Fruit fly (Drosophila melanogaster) whole organism, embryonic: ENCODE results near the gene CG4278.

Experiments used
- Ada2b ChIP-seq: fragments of 200-800 bp; sonication (Bioruptor generic); IDR thresholded peaks from 2 replicates; pipeline ENCODE4 v1.3.6; 2022; ENCODE audit warnings: missing biosample characterization, missing genetic modification characterization
- Atf6 ChIP-seq: fragments of 200-800 bp; sonication (Bioruptor generic); IDR thresholded peaks from 2 replicates; pipeline ENCODE4 v1.3.6; 2022; ENCODE audit warnings: missing biosample characterization, missing genetic modification characterization
- Awh ChIP-seq: fragments of 200-800 bp; sonication (Bioruptor generic); IDR thresholded peaks from 2 replicates; pipeline ENCODE4, ENCODE4 v1.3.6; 2022; ENCODE audit warnings: missing biosample characterization, missing genetic modification characterization
- CG12299 ChIP-seq: fragments of 200-800 bp; sonication (Bioruptor generic); optimal IDR thresholded peaks from 2 replicates; lab custom pipeline; 2018; ENCODE audit warnings: missing biosample characterization, mild to moderate bottlenecking, missing genetic modification characterization
- CG13894 ChIP-seq: fragments of 200-800 bp; sonication (Bioruptor generic); optimal IDR thresholded peaks from 3 replicates; lab custom pipeline; 2018; ENCODE audit warnings: missing biosample characterization, mild to moderate bottlenecking, missing genetic modification characterization, moderate library complexity
- CG15011 ChIP-seq: fragments of 200-800 bp; sonication (Bioruptor generic); optimal IDR thresholded peaks from 3 replicates; lab custom pipeline; 2018; ENCODE audit warnings: missing biosample characterization, mild to moderate bottlenecking, missing genetic modification characterization
- CG15696 ChIP-seq: fragments of 200-800 bp; sonication (Bioruptor generic); optimal IDR thresholded peaks from 2 replicates; lab custom pipeline; 2019; ENCODE audit warnings: missing biosample characterization, mild to moderate bottlenecking, missing genetic modification characterization, moderate library complexity
- CG1647 ChIP-seq: fragments of 200-800 bp; sonication (Bioruptor generic); optimal IDR thresholded peaks from 3 replicates; lab custom pipeline; 2016; ENCODE audit warnings: missing biosample characterization, missing genetic modification characterization
- CG18599 ChIP-seq: fragments of 200-800 bp; sonication (Bioruptor generic); optimal IDR thresholded peaks from 3 replicates; lab custom pipeline; 2017; ENCODE audit warnings: missing biosample characterization, missing genetic modification characterization, mild to moderate bottlenecking, moderate library complexity, missing genetic modification reagents
- CG32767 ChIP-seq: fragments of 200-800 bp; sonication (Bioruptor generic); IDR thresholded peaks from 2 replicates; pipeline ENCODE4 v1.3.6; 2022; ENCODE audit warnings: missing biosample characterization, missing genetic modification characterization
- CG3281 ChIP-seq: fragments of 200-800 bp; sonication (Bioruptor generic); optimal IDR thresholded peaks from 3 replicates; lab custom pipeline; 2017; ENCODE audit warnings: missing biosample characterization, mild to moderate bottlenecking, missing genetic modification characterization
- CG33557 ChIP-seq: fragments of 200-800 bp; sonication (Bioruptor generic); optimal IDR thresholded peaks from 2 replicates; lab custom pipeline; 2019; ENCODE audit warnings: missing biosample characterization, mild to moderate bottlenecking, missing genetic modification characterization, moderate library complexity
- CG42726 ChIP-seq: fragments of 200-800 bp; sonication (Bioruptor generic); IDR thresholded peaks from 2 replicates; pipeline ENCODE4 v1.3.6; 2022; ENCODE audit warnings: missing biosample characterization, missing genetic modification characterization; ENCODE audit not compliant: partially characterized antibody
- CG4328 ChIP-seq: fragments of 200-800 bp; sonication (Bioruptor generic); optimal IDR thresholded peaks from 3 replicates; lab custom pipeline; 2017; ENCODE audit warnings: missing biosample characterization, missing genetic modification reagents, missing genetic modification characterization
- CG6854 ChIP-seq: fragments of 200-800 bp; sonication (Bioruptor generic); optimal IDR thresholded peaks from 3 replicates; lab custom pipeline; 2017; ENCODE audit warnings: missing biosample characterization, mild to moderate bottlenecking, missing genetic modification characterization
- CG7987 ChIP-seq: fragments of 200-800 bp; sonication (Bioruptor generic); optimal IDR thresholded peaks from 2 replicates; lab custom pipeline; 2018; ENCODE audit warnings: missing biosample characterization, mild to moderate bottlenecking, missing genetic modification characterization, moderate library complexity
- CG8290 ChIP-seq, 3 experiments: fragments of 200-800 bp; sonication (Bioruptor generic); optimal IDR thresholded peaks; 2 replicates each; lab custom pipeline; 2016 to 2019; ENCODE audit warnings: missing biosample characterization in 3 of 3, missing genetic modification characterization in 3 of 3, mild to moderate bottlenecking in 2 of 3, moderate library complexity in 1 of 3
- CG8924 ChIP-seq: fragments of 200-800 bp; optimal IDR thresholded peaks from 3 replicates; lab custom pipeline; 2019; ENCODE audit warnings: missing biosample characterization, mild to moderate bottlenecking, missing genetic modification characterization, moderate library complexity
- CG8944 ChIP-seq: fragments of 200-800 bp; sonication (Bioruptor generic); optimal IDR thresholded peaks from 3 replicates; lab custom pipeline; 2016; ENCODE audit warnings: missing biosample characterization, missing genetic modification characterization
- CG9609 ChIP-seq: fragments of 200-800 bp; sonication (Bioruptor generic); optimal IDR thresholded peaks from 3 replicates; lab custom pipeline; 2016; ENCODE audit warnings: missing biosample characterization, missing genetic modification characterization
- Dll ChIP-seq: fragments of 200-800 bp; sonication (Bioruptor generic); IDR thresholded peaks from 4 replicates; pipeline ENCODE4 v1.3.6; 2022; ENCODE audit warnings: missing biosample characterization, missing genetic modification characterization; ENCODE audit not compliant: partially characterized antibody
- Dp ChIP-seq: fragments of 200-800 bp; sonication (Bioruptor generic); optimal IDR thresholded peaks from 2 replicates; lab custom pipeline; 2018; ENCODE audit warnings: missing biosample characterization, mild to moderate bottlenecking, missing genetic modification characterization, moderate library complexity
- Fer1 ChIP-seq: fragments of 200-800 bp; sonication (Bioruptor generic); optimal IDR thresholded peaks from 2 replicates; lab custom pipeline; 2017; ENCODE audit warnings: missing biosample characterization, mild to moderate bottlenecking, missing genetic modification characterization
- GATAe ChIP-seq: fragments of 200-800 bp; sonication (Bioruptor generic); conservative IDR thresholded peaks from 2 replicates; pipeline ENCODE4 v1.3.6; 2022; ENCODE audit warnings: missing biosample characterization, missing genetic modification characterization
- Hmx ChIP-seq: fragments of 200-800 bp; sonication (Bioruptor generic); optimal IDR thresholded peaks from 2 replicates; lab custom pipeline; 2016; ENCODE audit warnings: missing biosample characterization, missing genetic modification characterization
- Jarid2 ChIP-seq: fragments of 200-800 bp; sonication (Bioruptor generic); optimal IDR thresholded peaks from 3 replicates; lab custom pipeline; 2017; ENCODE audit warnings: mild to moderate bottlenecking, missing biosample characterization, missing genetic modification reagents, missing genetic modification characterization
- Kr ChIP-seq: fragments of 200-800 bp; sonication (Bioruptor generic); optimal IDR thresholded peaks from 2 replicates; lab custom pipeline; 2017; ENCODE audit warnings: missing biosample characterization, mild to moderate bottlenecking, missing genetic modification characterization
- Nf-YC ChIP-seq: fragments of 200-800 bp; optimal IDR thresholded peaks from 3 replicates; lab custom pipeline; 2019; ENCODE audit warnings: missing biosample characterization, mild to moderate bottlenecking, missing genetic modification characterization, moderate library complexity
- Spps ChIP-seq: fragments of 200-800 bp; sonication (Bioruptor generic); optimal IDR thresholded peaks from 2 replicates; lab custom pipeline; 2018; ENCODE audit warnings: missing biosample characterization, mild to moderate bottlenecking, missing genetic modification characterization
- YL-1 ChIP-seq: fragments of 200-800 bp; sonication (Bioruptor generic); optimal IDR thresholded peaks from 3 replicates; lab custom pipeline; 2017; ENCODE audit warnings: missing biosample characterization, mild to moderate bottlenecking, missing genetic modification characterization
- dan ChIP-seq: fragments of 200-800 bp; sonication (Bioruptor generic); IDR thresholded peaks from 2 replicates; pipeline ENCODE4 v1.3.6; 2022; ENCODE audit warnings: missing biosample characterization, missing genetic modification characterization
- dysf ChIP-seq: fragments of 200-800 bp; sonication (Bioruptor generic); IDR thresholded peaks from 3 replicates; pipeline ENCODE4 v1.3.6; 2022; ENCODE audit warnings: missing biosample characterization, missing genetic modification characterization
- en ChIP-seq: fragments of 200-800 bp; sonication (Bioruptor generic); optimal IDR thresholded peaks from 2 replicates; lab custom pipeline; 2016; ENCODE audit warnings: missing biosample characterization, missing genetic modification characterization
- esg ChIP-seq: fragments of 200-800 bp; sonication (Bioruptor generic); conservative IDR thresholded peaks from 2 replicates; pipeline ENCODE4 v1.3.6; 2022; ENCODE audit warnings: missing biosample characterization, missing genetic modification characterization
- eve ChIP-seq, 2 experiments: fragments of >200 bp; optimal IDR thresholded peaks; 2 replicates each; lab custom pipeline; 2017; ENCODE audit warnings: missing biosample characterization in 2 of 2, missing genetic modification characterization in 2 of 2
- ewg ChIP-seq: fragments of 200-800 bp; sonication (Bioruptor generic); optimal IDR thresholded peaks from 3 replicates; lab custom pipeline; 2017; ENCODE audit warnings: mild to moderate bottlenecking, missing biosample characterization, missing genetic modification reagents, missing genetic modification characterization
- fd96Cb ChIP-seq: fragments of 200-800 bp; sonication (Bioruptor generic); optimal IDR thresholded peaks from 2 replicates; lab custom pipeline; 2018; ENCODE audit warnings: missing biosample characterization, mild to moderate bottlenecking, missing genetic modification characterization, moderate library complexity
- fu2 ChIP-seq: fragments of 200-800 bp; sonication (Bioruptor generic); optimal IDR thresholded peaks from 2 replicates; lab custom pipeline; 2016; ENCODE audit warnings: missing biosample characterization, missing genetic modification characterization
- gem ChIP-seq: fragments of 200-800 bp; sonication (Bioruptor generic); optimal IDR thresholded peaks from 2 replicates; lab custom pipeline; 2019; ENCODE audit warnings: missing biosample characterization, mild to moderate bottlenecking, missing genetic modification characterization, moderate library complexity
- her ChIP-seq: fragments of 200-800 bp; sonication (Bioruptor generic); optimal IDR thresholded peaks from 2 replicates; lab custom pipeline; 2016; ENCODE audit warnings: missing biosample characterization, missing genetic modification characterization
- lab ChIP-seq: fragments of 200-800 bp; sonication (Bioruptor generic); optimal IDR thresholded peaks from 3 replicates; lab custom pipeline; 2017; ENCODE audit warnings: missing biosample characterization, missing genetic modification characterization, mild to moderate bottlenecking, moderate library complexity, missing genetic modification reagents
- nmo ChIP-seq: fragments of 200-800 bp; sonication (Bioruptor generic); optimal IDR thresholded peaks from 2 replicates; lab custom pipeline; 2018; ENCODE audit warnings: missing biosample characterization, mild to moderate bottlenecking, missing genetic modification characterization, moderate library complexity
- onecut ChIP-seq: fragments of 200-800 bp; sonication (Bioruptor generic); IDR thresholded peaks from 2 replicates; pipeline ENCODE4 v1.3.6; 2022; ENCODE audit warnings: missing biosample characterization, missing genetic modification characterization
- pita ChIP-seq: fragments of 200-800 bp; sonication (Bioruptor generic); optimal IDR thresholded peaks from 2 replicates; lab custom pipeline; 2017; ENCODE audit warnings: missing biosample characterization, mild to moderate bottlenecking, missing genetic modification characterization
- row ChIP-seq: fragments of 200-800 bp; sonication (Bioruptor generic); IDR thresholded peaks from 3 replicates; pipeline ENCODE4 v1.3.6; 2022; ENCODE audit warnings: missing biosample characterization, missing genetic modification characterization
- sd ChIP-seq: fragments of 200-800 bp; sonication (Bioruptor generic); optimal IDR thresholded peaks from 3 replicates; lab custom pipeline; 2018; ENCODE audit warnings: missing biosample characterization, mild to moderate bottlenecking, missing genetic modification characterization, moderate library complexity
- slp2 ChIP-seq: fragments of 200-800 bp; sonication (Bioruptor generic); optimal IDR thresholded peaks from 2 replicates; lab custom pipeline; 2016; ENCODE audit warnings: missing biosample characterization, missing genetic modification characterization
- sqz ChIP-seq: fragments of 200-800 bp; sonication (Bioruptor generic); optimal IDR thresholded peaks from 3 replicates; lab custom pipeline; 2018; ENCODE audit warnings: missing biosample characterization, mild to moderate bottlenecking, missing genetic modification characterization
- usp ChIP-seq: fragments of >200 bp; optimal IDR thresholded peaks from 2 replicates; lab custom pipeline; 2017; ENCODE audit warnings: missing biosample characterization, missing genetic modification characterization
- vfl ChIP-seq: fragments of 200-800 bp; sonication (Bioruptor generic); optimal IDR thresholded peaks from 2 replicates; lab custom pipeline; 2016; ENCODE audit warnings: missing biosample characterization, missing genetic modification characterization
- vvl ChIP-seq: fragments of 200-800 bp; sonication (Bioruptor generic); IDR thresholded peaks from 2 replicates; pipeline ENCODE4 v1.3.6; 2022; ENCODE audit warnings: missing biosample characterization, missing genetic modification characterization

Gene CG4278

dm6 chr2L:16319743-16320142, 7.1 kb upstream of the CG4278 start (continued):
- TF ChIP-seq YL-1 (GFP tag; lab: Kevin White, UChicago) (no peak), usp (no peak), CG7987 (GFP tag; lab: Kevin White, UChicago) (no peak), onecut (GFP tag; lab: Robert Waterston, UW) (no peak), sd (tag; lab: Kevin White, UChicago) (peak; percentile 34), her (no peak), CG32767 (GFP tag; lab: Robert Waterston, UW) (no peak), CG15011 (GFP tag; lab: Kevin White, UChicago) (no peak), sqz (no peak), CG6854 (GFP tag; lab: Kevin White, UChicago) (no peak), Jarid2 (GFP tag; lab: Kevin White, UChicago) (no peak), CG13894 (tag; lab: Kevin White, UChicago) (no peak), Spps (tag; lab: Kevin White, UChicago) (no peak), fd96Cb (tag; lab: Kevin White, UChicago) (no peak), CG1647 (GFP tag; lab: Kevin White, UChicago) (no peak), CG3281 (peak; percentile 5), CG18599 (GFP tag; lab: Kevin White, UChicago) (no peak), esg (GFP tag; lab: Robert Waterston, UW) (no peak), CG15696 (tag; lab: Kevin White, UChicago) (no peak), nmo (no peak), ewg (GFP tag; lab: Kevin White, UChicago) (no peak), eve (GFP tag; optimal IDR thresholded peaks at IDR 0.05; lab: Kevin White, UChicago) (no peak), dysf (GFP tag; lab: Robert Waterston, UW) (no peak), Atf6 (GFP tag; lab: Robert Waterston, UW) (peak; percentile 46; the same call in 1 of the 2 replicates), CG8944 (no peak), slp2 (no peak), gem (tag; lab: Kevin White, UChicago) (no peak), Awh (no peak), CG4328 (GFP tag; lab: Kevin White, UChicago) (no peak), Ada2b (GFP tag; lab: Robert Waterston, UW) (no peak), CG42726 (GFP tag; lab: Robert Waterston, UW) (no peak), CG33557 (GFP tag; lab: Kevin White, UChicago) (no peak), CG8924 (tag; lab: Kevin White, UChicago) (no peak), Dp (GFP tag; lab: Kevin White, UChicago) (no peak), Fer1 (peak; percentile 3), CG8290 (GFP tag; optimal IDR thresholded peaks at IDR 0.05; lab: Kevin White, UChicago) (no peak), CG8290 (tag; optimal IDR thresholded peaks at IDR 0.05; lab: Kevin White, UChicago) (peak in 1 of 2 experiments; percentile 32), CG9609 (GFP tag; lab: Kevin White, UChicago) (no peak), Kr (GFP tag; lab: Kevin White, UChicago) (no peak), Hmx (GFP tag; lab: Kevin White, UChicago) (no peak), row (no peak), CG12299 (no peak), dan (GFP tag; lab: Robert Waterston, UW) (no peak), lab (GFP tag; lab: Kevin White, UChicago) (peak; percentile 63), vvl (GFP tag; lab: Robert Waterston, UW) (no peak), GATAe (peak; percentile 66), vfl (GFP tag; lab: Kevin White, UChicago) (no peak), fu2 (no peak), pita (no peak), Nf-YC (tag; lab: Kevin White, UChicago) (no peak), Dll (GFP tag; lab: Robert Waterston, UW) (no peak), en (GFP tag; lab: Kevin White, UChicago) (no peak)
